Worm (Caenorhabditis elegans) whole organism, late embryonic: ENCODE measurements around the gene srt-33.
"Not testable (repeated sequence)": the region's sequence is repeated elsewhere in the genome, so short reads cannot be mapped to it uniquely, and the experiment has no call there.

Experiments used
- C08G9.2 ChIP-seq: sonication (generic microtip); optimal IDR thresholded peaks from 2 replicates; lab custom pipeline; 2016; ENCODE audit warnings: mild to moderate bottlenecking, missing genetic modification characterization, moderate library complexity, missing compliant biosample characterization
- F13H6.1 ChIP-seq: sonication (generic microtip); optimal IDR thresholded peaks from 2 replicates; lab custom pipeline; 2016; ENCODE audit warnings: missing genetic modification characterization, missing compliant biosample characterization
- K02D7.2 ChIP-seq: sonication (generic microtip); optimal IDR thresholded peaks from 2 replicates; lab custom pipeline; 2017; ENCODE audit warnings: mild to moderate bottlenecking, missing genetic modification characterization, missing compliant biosample characterization
- ceh-19 ChIP-seq: fragments of 200-800 bp; sonication (Bioruptor generic); optimal IDR thresholded peaks from 2 replicates; lab custom pipeline; 2018; ENCODE audit warnings: mild to moderate bottlenecking, missing genetic modification characterization, missing compliant biosample characterization
- ceh-22 ChIP-seq: sonication (generic microtip); optimal IDR thresholded peaks from 2 replicates; lab custom pipeline; 2017; ENCODE audit warnings: missing biosample characterization, missing genetic modification characterization
- ceh-30 ChIP-seq: fragments of 150-350 bp; optimal IDR thresholded peaks from 2 replicates; lab custom pipeline; 2014; ENCODE audit warnings: missing biosample characterization, missing genetic modification characterization
- ceh-31 ChIP-seq: sonication (generic microtip); optimal IDR thresholded peaks from 2 replicates; lab custom pipeline; 2016; ENCODE audit warnings: missing genetic modification characterization, missing compliant biosample characterization
- ceh-48 ChIP-seq: sonication (generic microtip); optimal IDR thresholded peaks from 2 replicates; lab custom pipeline; 2016; ENCODE audit warnings: missing genetic modification characterization, inconsistent platforms, missing compliant biosample characterization
- ceh-6 ChIP-seq: fragments of 200-800 bp; sonication (Bioruptor generic); optimal IDR thresholded peaks from 2 replicates; lab custom pipeline; 2018; ENCODE audit warnings: mild to moderate bottlenecking, missing genetic modification characterization, missing compliant biosample characterization
- ceh-9 ChIP-seq: sonication (generic microtip); optimal IDR thresholded peaks from 2 replicates; lab custom pipeline; 2016; ENCODE audit warnings: mild to moderate bottlenecking, missing genetic modification characterization, inconsistent platforms, missing compliant biosample characterization
- che-1 ChIP-seq: sonication (generic microtip); optimal IDR thresholded peaks from 2 replicates; lab custom pipeline; 2016; ENCODE audit warnings: mild to moderate bottlenecking, missing genetic modification characterization, missing compliant biosample characterization
- dmd-4 ChIP-seq: sonication (generic microtip); optimal IDR thresholded peaks from 2 replicates; lab custom pipeline; 2016; ENCODE audit warnings: borderline replicate concordance, missing genetic modification characterization, missing compliant biosample characterization
- elt-2 ChIP-seq: sonication (generic microtip); optimal IDR thresholded peaks from 2 replicates; lab custom pipeline; 2016; ENCODE audit warnings: missing genetic modification reagents, missing genetic modification characterization, missing compliant biosample characterization
- elt-4 ChIP-seq: sonication (generic microtip); optimal IDR thresholded peaks from 2 replicates; lab custom pipeline; 2016; ENCODE audit warnings: missing genetic modification characterization, missing compliant biosample characterization
- eyg-1 ChIP-seq: sonication (generic microtip); optimal IDR thresholded peaks from 2 replicates; lab custom pipeline; 2016; ENCODE audit warnings: missing genotype, missing genetic modification characterization, missing compliant biosample characterization
- fax-1 ChIP-seq: sonication (generic microtip); optimal IDR thresholded peaks from 2 replicates; lab custom pipeline; 2016; ENCODE audit warnings: missing genotype, missing genetic modification characterization, missing compliant biosample characterization
- gmeb-2 ChIP-seq: sonication (generic microtip); optimal IDR thresholded peaks from 2 replicates; lab custom pipeline; 2016; ENCODE audit warnings: missing genetic modification characterization, inconsistent platforms, missing compliant biosample characterization
- hlh-13 ChIP-seq: fragments of 200-800 bp; sonication (Bioruptor generic); optimal IDR thresholded peaks from 2 replicates; lab custom pipeline; 2018; ENCODE audit warnings: mild to moderate bottlenecking, missing genetic modification characterization, missing compliant biosample characterization
- hlh-15 ChIP-seq: sonication (generic microtip); optimal IDR thresholded peaks from 2 replicates; lab custom pipeline; 2016; ENCODE audit warnings: missing genetic modification characterization, missing compliant biosample characterization
- hlh-6 ChIP-seq: sonication (generic microtip); optimal IDR thresholded peaks from 2 replicates; lab custom pipeline; 2016; ENCODE audit warnings: missing genotype, missing genetic modification characterization, missing compliant biosample characterization
- hlh-8 ChIP-seq: sonication (generic microtip); optimal IDR thresholded peaks from 2 replicates; lab custom pipeline; 2016; ENCODE audit warnings: missing genotype, missing genetic modification characterization, missing compliant biosample characterization
- mec-3 ChIP-seq: sonication (generic microtip); optimal IDR thresholded peaks from 2 replicates; lab custom pipeline; 2016; ENCODE audit warnings: borderline replicate concordance, missing genetic modification characterization, missing compliant biosample characterization
- nfya-1 ChIP-seq: sonication (generic microtip); optimal IDR thresholded peaks from 2 replicates; lab custom pipeline; 2017; ENCODE audit warnings: missing genetic modification characterization, mild to moderate bottlenecking, missing compliant biosample characterization, antibody characterized with exemption, moderate library complexity
- nhr-232 ChIP-seq: sonication (generic microtip); optimal IDR thresholded peaks from 2 replicates; lab custom pipeline; 2016; ENCODE audit warnings: missing genetic modification characterization, missing compliant biosample characterization
- odd-2 ChIP-seq: sonication (generic microtip); optimal IDR thresholded peaks from 2 replicates; lab custom pipeline; 2017; ENCODE audit warnings: antibody characterized with exemption, mild to moderate bottlenecking, missing genetic modification characterization, missing compliant biosample characterization
- pag-3 ChIP-seq: sonication (generic microtip); optimal IDR thresholded peaks from 2 replicates; lab custom pipeline; 2016; ENCODE audit warnings: missing compliant biosample characterization, missing genetic modification characterization, borderline replicate concordance
- pha-2 ChIP-seq: sonication (generic microtip); optimal IDR thresholded peaks from 2 replicates; lab custom pipeline; 2017; ENCODE audit warnings: mild to moderate bottlenecking, missing genetic modification characterization, missing compliant biosample characterization
- pha-4 ChIP-seq: fragments of 150-350 bp; optimal IDR thresholded peaks from 2 replicates; lab custom pipeline; 2018; ENCODE audit warnings: missing biosample characterization, missing genetic modification reagents, missing genetic modification characterization
- pqm-1 ChIP-seq: sonication (generic microtip); optimal IDR thresholded peaks from 2 replicates; lab custom pipeline; 2016; ENCODE audit warnings: missing genetic modification characterization, missing compliant biosample characterization
- pros-1 ChIP-seq: fragments of 150-350 bp; optimal IDR thresholded peaks from 2 replicates; lab custom pipeline; 2014; ENCODE audit warnings: missing biosample characterization, missing genetic modification reagents, missing genetic modification characterization
- sox-4 ChIP-seq: sonication (generic microtip); optimal IDR thresholded peaks from 2 replicates; lab custom pipeline; 2017; ENCODE audit warnings: mild to moderate bottlenecking, missing genetic modification characterization, inconsistent platforms, missing compliant biosample characterization
- syd-9 ChIP-seq: sonication (generic microtip); optimal IDR thresholded peaks from 2 replicates; lab custom pipeline; 2016; ENCODE audit warnings: mild to moderate bottlenecking, missing genetic modification characterization, moderate library complexity, missing compliant biosample characterization
- ttx-3 ChIP-seq: sonication (generic microtip); optimal IDR thresholded peaks from 2 replicates; lab custom pipeline; 2016; ENCODE audit warnings: missing genetic modification reagents, missing genetic modification characterization, missing compliant biosample characterization
- unc-3 ChIP-seq, 2 experiments: fragments of 200-800 bp in 1 of 2; sonication (Bioruptor generic) in 1 of 2; sonication (generic microtip) in 1 of 2; conservative IDR thresholded peaks in 1 of 2; optimal IDR thresholded peaks in 1 of 2; 2 replicates each; pipeline versions ENCODE4 v1.3.6 to Lab custom; 2016 to 2022; ENCODE audit warnings: missing compliant biosample characterization in 2 of 2, missing genetic modification characterization in 2 of 2, missing genetic modification reagents in 1 of 2
- unc-42 ChIP-seq: sonication (generic microtip); optimal IDR thresholded peaks from 2 replicates; lab custom pipeline; 2016; ENCODE audit warnings: missing genotype, missing genetic modification characterization, missing compliant biosample characterization
- ztf-16 ChIP-seq: sonication (generic microtip); optimal IDR thresholded peaks from 2 replicates; lab custom pipeline; 2017; ENCODE audit warnings: missing genetic modification characterization, missing compliant biosample characterization

Gene srt-33

ce11 chrV:14282222-14282709 is 2.6 kb upstream of the srt-33 start, which contains the start of the genes srt-74 and F40G12.9:
Gene srt-74, minus strand, starts transcription at chrV:14282322.
Gene F40G12.9, plus strand, starts transcription at chrV:14282659.
- no peak for TF ChIP-seq K02D7.2
- no peak for TF ChIP-seq sox-4 (tag; lab: Kevin White, UChicago)
- TF ChIP-seq mec-3 = no peak
- no peak for TF ChIP-seq ceh-19 (GFP tag; lab: Kevin White, UChicago)
- no peak for TF ChIP-seq eyg-1
- no peak for TF ChIP-seq ceh-22 (tag; lab: Kevin White, UChicago)
- no peak for TF ChIP-seq elt-2 (tag; lab: Kevin White, UChicago)
- TF ChIP-seq dmd-4 (tag; lab: Kevin White, UChicago) = no peak
- TF ChIP-seq pqm-1 = no peak
- no peak for TF ChIP-seq syd-9
- TF ChIP-seq, all 69 proteins: peak for 0

- TF ChIP-seq syd-9; ceh-30 (tag; lab: Kevin White, UChicago); hlh-13 (GFP tag; lab: Kevin White, UChicago): not testable (repeated sequence)
Observed at ce11 chrV:14274268-14274667, 5.4 kb downstream of the srt-33 start, which contains the start of gene F40G12.7. Gene F40G12.7, plus strand, starts transcription at chrV:14274568.

- TF ChIP-seq hlh-15 (tag; lab: Kevin White, UChicago) (no peak), ceh-48 (tag; lab: Kevin White, UChicago) (no peak), gmeb-2 (tag; lab: Kevin White, UChicago) (no peak), pag-3 (tag; lab: Kevin White, UChicago) (no peak), ttx-3 (tag; lab: Kevin White, UChicago) (no peak), nhr-232 (tag; lab: Kevin White, UChicago) (no peak), ceh-6 (GFP tag; lab: Kevin White, UChicago) (no peak), sox-4 (tag; lab: Kevin White, UChicago) (no peak), fax-1 (tag; lab: Kevin White, UChicago) (no peak), ceh-22 (tag; lab: Kevin White, UChicago) (no peak), ceh-9 (tag; lab: Kevin White, UChicago) (no peak), elt-4 (no peak), K02D7.2 (no peak), che-1 (tag; lab: Kevin White, UChicago) (no peak), unc-42 (tag; lab: Kevin White, UChicago) (no peak)
Observed at ce11 chrV:14273019-14273418, 6.7 kb downstream of the srt-33 start, which contains the start of gene F40G12.6. Gene F40G12.6, minus strand, starts transcription at chrV:14273119.

ce11 chrV:14270729-14271128 is 8.9 kb downstream of the srt-33 start, which contains the start of gene F40G12.5:
Gene F40G12.5, minus strand, starts transcription at chrV:14270829.
- TF ChIP-seq pha-4 (tag; lab: Kevin White, UChicago) (no peak), hlh-6 (tag; lab: Kevin White, UChicago) (no peak), nfya-1 (tag; lab: Kevin White, UChicago) (no peak), ceh-6 (GFP tag; lab: Kevin White, UChicago) (no peak)

ce11 chrV:14268616-14269015 is 11.1 kb downstream of the srt-33 start, which contains the start of gene F40G12.4:
Gene F40G12.4, minus strand, starts transcription at chrV:14268716.
- TF ChIP-seq ceh-31 (tag; lab: Kevin White, UChicago) (no peak), ztf-16 (tag; lab: Kevin White, UChicago) (no peak), elt-4 (no peak), F13H6.1 (tag; lab: Kevin White, UChicago) (no peak), odd-2 (tag; lab: Kevin White, UChicago) (no peak), ceh-6 (GFP tag; lab: Kevin White, UChicago) (no peak), hlh-6 (tag; lab: Kevin White, UChicago) (no peak), C08G9.2 (tag; lab: Kevin White, UChicago) (no peak), pros-1 (tag; lab: Kevin White, UChicago) (no peak), hlh-8 (no peak), dmd-4 (tag; lab: Kevin White, UChicago) (no peak), unc-3 (GFP tag; conservative IDR thresholded peaks at IDR 0.05; lab: Robert Waterston, UW) (no peak), unc-3 (tag; optimal IDR thresholded peaks at IDR 0.05; lab: Kevin White, UChicago) (no peak), K02D7.2 (no peak), pha-2 (no peak)
